Fruit fly (Drosophila melanogaster) whole organism, embryonic: ENCODE data around the gene stops.

Experiments
- CG10147 ChIP-seq: fragments of 200-800 bp; sonication (Bioruptor generic); optimal IDR thresholded peaks from 2 replicates; lab custom pipeline; 2019; ENCODE audit warnings: missing biosample characterization, mild to moderate bottlenecking, missing genetic modification characterization, moderate library complexity
- CG10209 ChIP-seq: fragments of 200-800 bp; sonication (Bioruptor generic); optimal IDR thresholded peaks from 3 replicates; lab custom pipeline; 2017; ENCODE audit warnings: missing biosample characterization, mild to moderate bottlenecking, missing genetic modification characterization, missing genetic modification reagents
- CG10274 ChIP-seq: fragments of 200-800 bp; sonication (Bioruptor generic); optimal IDR thresholded peaks from 3 replicates; lab custom pipeline; 2017; ENCODE audit warnings: missing biosample characterization, mild to moderate bottlenecking, missing genetic modification characterization
- CG10565 ChIP-seq: fragments of 200-800 bp; sonication (Bioruptor generic); optimal IDR thresholded peaks from 3 replicates; lab custom pipeline; 2016; ENCODE audit warnings: missing biosample characterization, mild to moderate bottlenecking, missing genetic modification characterization
- CG11695 ChIP-seq: fragments of 200-800 bp; sonication (Bioruptor generic); IDR thresholded peaks from 3 replicates; pipeline ENCODE4 v1.3.6; 2022; ENCODE audit warnings: missing biosample characterization, missing genetic modification characterization
- CG12071 ChIP-seq: fragments of 200-800 bp; sonication (Bioruptor generic); optimal IDR thresholded peaks from 3 replicates; lab custom pipeline; 2018; ENCODE audit warnings: missing biosample characterization, mild to moderate bottlenecking, missing genetic modification characterization
- CG12155 ChIP-seq: fragments of 200-800 bp; sonication (Bioruptor generic); optimal IDR thresholded peaks from 3 replicates; lab custom pipeline; 2016; ENCODE audit warnings: missing biosample characterization, missing genetic modification characterization
- CG12769 ChIP-seq: fragments of 200-800 bp; sonication (Bioruptor generic); optimal IDR thresholded peaks from 2 replicates; lab custom pipeline; 2019; ENCODE audit warnings: missing biosample characterization, mild to moderate bottlenecking, missing genetic modification characterization, moderate library complexity
- CG13123 ChIP-seq: fragments of 200-800 bp; sonication (Bioruptor generic); optimal IDR thresholded peaks from 2 replicates; lab custom pipeline; 2016; ENCODE audit warnings: missing biosample characterization, missing genetic modification characterization
- CG13894 ChIP-seq: fragments of 200-800 bp; sonication (Bioruptor generic); optimal IDR thresholded peaks from 3 replicates; lab custom pipeline; 2018; ENCODE audit warnings: missing biosample characterization, mild to moderate bottlenecking, missing genetic modification characterization, moderate library complexity
- CG18764 ChIP-seq: fragments of 200-800 bp; sonication (Bioruptor generic); optimal IDR thresholded peaks from 3 replicates; lab custom pipeline; 2016; ENCODE audit warnings: missing biosample characterization, missing genetic modification characterization
- CG2678 ChIP-seq: fragments of 200-800 bp; sonication (Bioruptor generic); optimal IDR thresholded peaks from 3 replicates; lab custom pipeline; 2019; ENCODE audit warnings: missing biosample characterization, mild to moderate bottlenecking, missing genetic modification characterization, moderate library complexity
- CG2889 ChIP-seq: fragments of 200-800 bp; sonication (Bioruptor generic); IDR thresholded peaks from 3 replicates; pipeline ENCODE4 v1.3.6; 2022; ENCODE audit warnings: missing biosample characterization, missing genetic modification characterization
- CG30403 ChIP-seq: fragments of 200-800 bp; sonication (Bioruptor generic); optimal IDR thresholded peaks from 3 replicates; lab custom pipeline; 2016; ENCODE audit warnings: missing biosample characterization, missing genetic modification characterization
- CG3163 ChIP-seq: fragments of 200-800 bp; sonication (Bioruptor generic); optimal IDR thresholded peaks from 3 replicates; lab custom pipeline; 2016; ENCODE audit warnings: missing biosample characterization, missing genetic modification characterization
- CG4617 ChIP-seq: fragments of 200-800 bp; sonication (Bioruptor generic); optimal IDR thresholded peaks from 3 replicates; lab custom pipeline; 2016; ENCODE audit warnings: missing biosample characterization, missing genetic modification characterization, borderline replicate concordance
- CG4854 ChIP-seq: fragments of 200-800 bp; sonication (Bioruptor generic); optimal IDR thresholded peaks from 2 replicates; lab custom pipeline; 2016; ENCODE audit warnings: missing biosample characterization, missing genetic modification characterization, inconsistent platforms
- CG5180 ChIP-seq: fragments of 200-800 bp; sonication (Bioruptor generic); optimal IDR thresholded peaks from 3 replicates; lab custom pipeline; 2017; ENCODE audit warnings: missing biosample characterization, missing genetic modification characterization, mild to moderate bottlenecking, moderate library complexity, missing genetic modification reagents
- CG5953 ChIP-seq: fragments of 200-800 bp; sonication (Bioruptor generic); IDR thresholded peaks from 2 replicates; pipeline ENCODE4 v1.3.6; 2022; ENCODE audit warnings: missing biosample characterization, missing genetic modification characterization
- CG6683 ChIP-seq: fragments of 200-800 bp; sonication (Bioruptor generic); optimal IDR thresholded peaks from 2 replicates; lab custom pipeline; 2017; ENCODE audit warnings: missing biosample characterization, mild to moderate bottlenecking, missing genetic modification characterization, missing genetic modification reagents
- CG8924 ChIP-seq: fragments of 200-800 bp; optimal IDR thresholded peaks from 3 replicates; lab custom pipeline; 2019; ENCODE audit warnings: missing biosample characterization, mild to moderate bottlenecking, missing genetic modification characterization, moderate library complexity
- Dip2 ChIP-seq: fragments of 200-800 bp; sonication (Bioruptor generic); IDR thresholded peaks from 2 replicates; pipeline ENCODE4 v1.3.6; 2022; ENCODE audit warnings: missing biosample characterization, missing genetic modification characterization
- Dll ChIP-seq: fragments of 200-800 bp; sonication (Bioruptor generic); IDR thresholded peaks from 4 replicates; pipeline ENCODE4 v1.3.6; 2022; ENCODE audit warnings: missing biosample characterization, missing genetic modification characterization; ENCODE audit not compliant: partially characterized antibody
- Doc2 ChIP-seq: fragments of 200-800 bp; sonication (Bioruptor generic); IDR thresholded peaks from 2 replicates; pipeline ENCODE4 v1.3.6; 2022; ENCODE audit warnings: missing biosample characterization, missing genetic modification characterization
- Drgx ChIP-seq: fragments of 200-800 bp; sonication (Bioruptor generic); IDR thresholded peaks from 2 replicates; pipeline ENCODE4 v1.3.6; 2022; ENCODE audit warnings: missing biosample characterization, missing genetic modification characterization
- E2f1 ChIP-seq: fragments of 200-800 bp; sonication (Bioruptor generic); IDR thresholded peaks from 2 replicates; pipeline ENCODE4 v1.3.6; 2022; ENCODE audit warnings: missing biosample characterization, missing genetic modification characterization
- Ets97D ChIP-seq: fragments of 200-800 bp; sonication (Bioruptor generic); optimal IDR thresholded peaks from 3 replicates; lab custom pipeline; 2016; ENCODE audit warnings: missing biosample characterization, missing genetic modification characterization
- Fer3 ChIP-seq: fragments of 200-800 bp; sonication (Bioruptor generic); optimal IDR thresholded peaks from 2 replicates; lab custom pipeline; 2018; ENCODE audit warnings: missing biosample characterization, mild to moderate bottlenecking, missing genetic modification characterization, moderate library complexity
- HHEX ChIP-seq: fragments of 200-800 bp; sonication (Bioruptor generic); optimal IDR thresholded peaks from 3 replicates; lab custom pipeline; 2017; ENCODE audit warnings: missing biosample characterization, mild to moderate bottlenecking, missing genetic modification characterization, missing genetic modification reagents
- HLH3B ChIP-seq: fragments of 200-800 bp; sonication (Bioruptor generic); IDR thresholded peaks from 2 replicates; pipeline ENCODE4 v1.3.6; 2022; ENCODE audit warnings: missing biosample characterization, missing genetic modification characterization
- NC2β ChIP-seq: fragments of 200-800 bp; sonication (Bioruptor generic); optimal IDR thresholded peaks from 2 replicates; lab custom pipeline; 2016; ENCODE audit warnings: missing biosample characterization, missing genetic modification characterization
- Nf-YC ChIP-seq: fragments of 200-800 bp; optimal IDR thresholded peaks from 3 replicates; lab custom pipeline; 2019; ENCODE audit warnings: missing biosample characterization, mild to moderate bottlenecking, missing genetic modification characterization, moderate library complexity
- PHDP ChIP-seq: fragments of 200-800 bp; sonication (Bioruptor generic); optimal IDR thresholded peaks from 3 replicates; lab custom pipeline; 2018; ENCODE audit warnings: missing biosample characterization, mild to moderate bottlenecking, missing genetic modification characterization, moderate library complexity
- Pdp1 ChIP-seq, 2 experiments: fragments of 200-800 bp; sonication (Bioruptor generic); optimal IDR thresholded peaks; 3 replicates each; lab custom pipeline; 2016; ENCODE audit warnings: missing biosample characterization in 2 of 2, missing genetic modification characterization in 2 of 2, mild to moderate bottlenecking in 1 of 2, moderate library complexity in 1 of 2
- Ravus ChIP-seq: fragments of 200-800 bp; sonication (Bioruptor generic); IDR thresholded peaks from 2 replicates; pipeline ENCODE4 v1.3.6; 2022; ENCODE audit warnings: missing biosample characterization, missing genetic modification characterization
- btn ChIP-seq: fragments of 200-800 bp; sonication (Bioruptor generic); optimal IDR thresholded peaks from 2 replicates; lab custom pipeline; 2016; ENCODE audit warnings: missing biosample characterization, missing genetic modification characterization
- danr ChIP-seq: fragments of 200-800 bp; sonication (Bioruptor generic); IDR thresholded peaks from 2 replicates; pipeline ENCODE4 v1.3.6; 2022; ENCODE audit warnings: missing biosample characterization, missing genetic modification characterization
- dimm ChIP-seq: fragments of 200-800 bp; sonication (Bioruptor generic); IDR thresholded peaks from 2 replicates; pipeline ENCODE4 v1.3.6; 2022; ENCODE audit warnings: missing biosample characterization, missing genetic modification characterization
- exex ChIP-seq: fragments of 200-800 bp; sonication (Bioruptor generic); optimal IDR thresholded peaks from 4 replicates; lab custom pipeline; 2018; ENCODE audit warnings: missing biosample characterization, mild to moderate bottlenecking, missing genetic modification characterization, moderate library complexity
- fru ChIP-seq: fragments of >200 bp; optimal IDR thresholded peaks from 2 replicates; lab custom pipeline; 2017
- grau ChIP-seq: fragments of 200-800 bp; optimal IDR thresholded peaks from 3 replicates; lab custom pipeline; 2019; ENCODE audit warnings: missing biosample characterization, mild to moderate bottlenecking, missing genetic modification characterization, moderate library complexity
- hb ChIP-seq: fragments of 200-800 bp; sonication (Bioruptor generic); IDR thresholded peaks from 3 replicates; pipeline ENCODE4 v1.3.6; 2022; ENCODE audit warnings: missing biosample characterization, missing genetic modification characterization; ENCODE audit not compliant: partially characterized antibody
- jing ChIP-seq: fragments of 200-800 bp; sonication (Bioruptor generic); optimal IDR thresholded peaks from 2 replicates; lab custom pipeline; 2018; ENCODE audit warnings: missing biosample characterization, mild to moderate bottlenecking, missing genetic modification characterization
- ken ChIP-seq: fragments of 200-800 bp; sonication (Bioruptor generic); IDR thresholded peaks from 3 replicates; pipeline ENCODE4 v1.3.6; 2022; ENCODE audit warnings: missing biosample characterization, missing genetic modification characterization
- lmd ChIP-seq: fragments of 200-800 bp; sonication (Bioruptor generic); IDR thresholded peaks from 2 replicates; pipeline ENCODE4 v1.3.6; 2022; ENCODE audit warnings: missing biosample characterization, missing genetic modification characterization
- mld ChIP-seq: fragments of 200-800 bp; sonication (Bioruptor generic); IDR thresholded peaks from 3 replicates; pipeline ENCODE4 v1.3.6; 2022; ENCODE audit warnings: missing biosample characterization, missing genetic modification characterization; ENCODE audit not compliant: partially characterized antibody
- p53 ChIP-seq: fragments of 200-800 bp; sonication (Bioruptor generic); optimal IDR thresholded peaks from 2 replicates; lab custom pipeline; 2016; ENCODE audit warnings: missing biosample characterization, missing genetic modification characterization
- ro ChIP-seq: fragments of 200-800 bp; sonication (Bioruptor generic); IDR thresholded peaks from 2 replicates; pipeline ENCODE4 v1.3.6; 2022; ENCODE audit warnings: missing biosample characterization, missing genetic modification characterization
- slou ChIP-seq: fragments of 200-800 bp; sonication (Bioruptor generic); optimal IDR thresholded peaks from 3 replicates; lab custom pipeline; 2016; ENCODE audit warnings: missing biosample characterization, missing genetic modification characterization
- sqz ChIP-seq: fragments of 200-800 bp; sonication (Bioruptor generic); optimal IDR thresholded peaks from 3 replicates; lab custom pipeline; 2018; ENCODE audit warnings: missing biosample characterization, mild to moderate bottlenecking, missing genetic modification characterization
- stc ChIP-seq: fragments of 200-800 bp; sonication (Bioruptor generic); IDR thresholded peaks from 2 replicates; pipeline ENCODE4 v1.3.6; 2022; ENCODE audit warnings: missing biosample characterization, missing genetic modification characterization
- usp ChIP-seq: fragments of >200 bp; optimal IDR thresholded peaks from 2 replicates; lab custom pipeline; 2017; ENCODE audit warnings: missing biosample characterization, missing genetic modification characterization

stops gene

DNA sequence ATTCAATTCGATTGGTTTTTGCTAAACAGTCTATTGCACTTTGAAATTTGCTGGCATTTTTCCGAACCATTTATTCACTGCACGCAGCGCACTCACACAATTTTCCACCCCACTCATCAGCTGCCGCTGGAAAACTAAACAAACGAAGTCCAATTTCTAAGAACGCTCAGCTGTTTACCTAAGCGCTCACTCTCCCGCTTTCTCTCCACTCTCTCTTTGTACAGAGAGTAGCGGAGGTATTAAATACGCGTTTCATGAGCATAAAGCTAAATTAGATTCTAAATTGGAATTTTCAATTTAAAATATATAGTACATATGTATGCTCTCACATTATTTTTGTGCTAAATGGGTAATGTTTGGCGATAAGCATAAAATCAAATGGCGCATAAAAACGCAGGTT is at the start of gene stops (continued):
- TF ChIP-seq HLH3B, result 0 out of 2 replicates have a peak, but pooled peaks have one; percentile 21
- no peak for TF ChIP-seq dimm
- no peak for TF ChIP-seq lmd (GFP tag; lab: Robert Waterston, UW)
- TF ChIP-seq btn (GFP tag; lab: Kevin White, UChicago), result no peak
- TF ChIP-seq PHDP, result peak; percentile 53
- TF ChIP-seq mld, result no peak
- TF ChIP-seq fru (lab: Kevin White, UChicago), result no peak
- peak; percentile 52 for TF ChIP-seq Fer3 (tag; lab: Kevin White, UChicago)
- TF ChIP-seq usp (GFP tag; lab: Kevin White, UChicago), result no peak
- TF ChIP-seq CG3163 (GFP tag; lab: Kevin White, UChicago), result peak; percentile 26
- TF ChIP-seq grau (tag; lab: Kevin White, UChicago), result no peak
- no peak for TF ChIP-seq CG12155
- peak in 1 of 2 experiments; percentile 18 for TF ChIP-seq Pdp1 (GFP tag; optimal IDR thresholded peaks at IDR 0.05; lab: Kevin White, UChicago)
- no peak for TF ChIP-seq NC2β (GFP tag; lab: Kevin White, UChicago)
- TF ChIP-seq HHEX (GFP tag; lab: Kevin White, UChicago), result peak; percentile 76
- no peak for TF ChIP-seq slou
- TF ChIP-seq CG5180 (GFP tag; lab: Kevin White, UChicago), result no peak
- peak; percentile 1 for TF ChIP-seq Ets97D
- no peak for TF ChIP-seq exex (tag; lab: Kevin White, UChicago)
- no peak for TF ChIP-seq CG10147 (GFP tag; lab: Kevin White, UChicago)
- no peak for TF ChIP-seq ro (GFP tag; lab: Robert Waterston, UW)
- TF ChIP-seq CG2889 (GFP tag; lab: Robert Waterston, UW), result 0 out of 3 replicates have a peak, but pooled peaks have one; percentile 7
- no peak for TF ChIP-seq CG12769 (tag; lab: Kevin White, UChicago)
- 0 out of 2 replicates have a peak, but pooled peaks have one; percentile 49 for TF ChIP-seq CG5953
- no peak for TF ChIP-seq Dip2
- no peak for TF ChIP-seq danr (GFP tag; lab: Robert Waterston, UW)
- peak; percentile 50 for TF ChIP-seq sqz
- TF ChIP-seq CG2678, result peak; percentile 67
- TF ChIP-seq ken (GFP tag; lab: Robert Waterston, UW), result no peak
- TF ChIP-seq E2f1 (GFP tag; lab: Robert Waterston, UW), result 0 out of 2 replicates have a peak, but pooled peaks have one; percentile 20
- no peak for TF ChIP-seq hb (GFP tag; lab: Robert Waterston, UW)
- peak; percentile 15 for TF ChIP-seq p53 (GFP tag; lab: Kevin White, UChicago)
- no peak for TF ChIP-seq Ravus (GFP tag; lab: Robert Waterston, UW)
- TF ChIP-seq CG13123, result peak; percentile 16
- TF ChIP-seq Drgx (GFP tag; lab: Robert Waterston, UW), result no peak
- 0 out of 4 replicates have a peak, but pooled peaks have one; percentile 25 for TF ChIP-seq Dll
- no peak for TF ChIP-seq Doc2 (GFP tag; lab: Robert Waterston, UW)
- no peak for TF ChIP-seq CG13894 (tag; lab: Kevin White, UChicago)
- no peak for TF ChIP-seq CG10274 (GFP tag; lab: Kevin White, UChicago)
- no peak for TF ChIP-seq jing
- TF ChIP-seq stc (GFP tag; lab: Robert Waterston, UW), result no peak
- TF ChIP-seq CG11695, result peak; percentile 84
- peak; percentile 62 for TF ChIP-seq CG12071 (GFP tag; lab: Kevin White, UChicago)
- TF ChIP-seq CG10565 (GFP tag; lab: Kevin White, UChicago), result no peak
- no peak for TF ChIP-seq CG4617 (GFP tag; lab: Kevin White, UChicago)
- no peak for TF ChIP-seq CG6683
- peak; percentile 46 for TF ChIP-seq CG18764 (GFP tag; lab: Kevin White, UChicago)
- TF ChIP-seq CG30403 (GFP tag; lab: Kevin White, UChicago), result no peak
- TF ChIP-seq CG10209 (GFP tag; lab: Kevin White, UChicago), result peak; percentile 28
- no peak for TF ChIP-seq Nf-YC (tag; lab: Kevin White, UChicago)
- no peak for TF ChIP-seq CG8924 (tag; lab: Kevin White, UChicago)
- TF ChIP-seq CG4854 (GFP tag; lab: Kevin White, UChicago), result no peak
